Worm (Caenorhabditis elegans) whole organism, young adult: ENCODE data around the gene K03B4.8.

Experiments
- B0261.1 ChIP-seq: sonication (generic microtip); optimal IDR thresholded peaks from 2 replicates; lab custom pipeline; 2016; ENCODE audit warnings: mild to moderate bottlenecking, missing genetic modification characterization, moderate library complexity, missing compliant biosample characterization
- F10E7.11 ChIP-seq: sonication (generic microtip); optimal IDR thresholded peaks from 2 replicates; lab custom pipeline; 2017; ENCODE audit warnings: mild to moderate bottlenecking, missing genetic modification characterization, moderate library complexity, missing compliant biosample characterization
- F23B12.7 ChIP-seq: sonication (generic microtip); optimal IDR thresholded peaks from 2 replicates; lab custom pipeline; 2017; ENCODE audit warnings: missing genetic modification characterization, mild to moderate bottlenecking, missing compliant biosample characterization, antibody characterized with exemption, moderate library complexity; ENCODE audit not compliant: insufficient read depth
- F49E8.2 ChIP-seq: sonication (generic microtip); optimal IDR thresholded peaks from 3 replicates; lab custom pipeline; 2017; ENCODE audit warnings: missing genetic modification characterization, mild to moderate bottlenecking, missing compliant biosample characterization, antibody characterized with exemption, moderate library complexity; ENCODE audit not compliant: insufficient read depth
- F52B5.7 ChIP-seq: sonication (generic microtip); optimal IDR thresholded peaks from 2 replicates; lab custom pipeline; 2016; ENCODE audit warnings: mild to moderate bottlenecking, missing genetic modification characterization, missing compliant biosample characterization
- F57C9.4 ChIP-seq: sonication (generic microtip); optimal IDR thresholded peaks from 2 replicates; lab custom pipeline; 2017; ENCODE audit warnings: mild to moderate bottlenecking, missing genetic modification characterization, missing compliant biosample characterization
- Y56A3A.18 ChIP-seq: fragments of 200-800 bp; sonication (Bioruptor generic); IDR thresholded peaks from 2 replicates; pipeline ENCODE4 v1.3.6; 2022; ENCODE audit warnings: missing genetic modification reagents, missing genetic modification characterization, missing compliant biosample characterization
- Y79H2A.3 ChIP-seq: fragments of 200-800 bp; sonication (Bioruptor generic); conservative IDR thresholded peaks from 2 replicates; pipeline ENCODE4 v1.3.6; 2022; ENCODE audit warnings: missing genetic modification reagents, missing genetic modification characterization, missing compliant biosample characterization
- Y95B8A.8 ChIP-seq: fragments of 200-800 bp; sonication (Bioruptor generic); IDR thresholded peaks from 2 replicates; pipeline ENCODE4 v1.3.6; 2022; ENCODE audit warnings: missing genetic modification reagents, missing genetic modification characterization, missing compliant biosample characterization
- ama-1 ChIP-seq, 3 experiments: fragments of 150-350 bp in 1 of 3; sonication (generic microtip) in 2 of 3; optimal IDR thresholded peaks; 2 replicates each; lab custom pipeline; 2014 to 2018; ENCODE audit warnings: missing biosample characterization in 2 of 3, missing genetic modification characterization in 2 of 3, missing genetic modification reagents in 2 of 3
- aptf-2 ChIP-seq: fragments of 200-800 bp; sonication (Bioruptor generic); conservative IDR thresholded peaks from 2 replicates; pipeline ENCODE4 v1.3.6; 2022; ENCODE audit warnings: missing genetic modification reagents, missing genetic modification characterization, missing compliant biosample characterization
- aptf-3 ChIP-seq: fragments of 200-800 bp; sonication (Bioruptor generic); IDR thresholded peaks from 2 replicates; pipeline ENCODE4 v1.3.6; 2022; ENCODE audit warnings: missing genetic modification characterization, missing compliant biosample characterization
- atf-7 ChIP-seq: sonication (generic microtip); optimal IDR thresholded peaks from 2 replicates; lab custom pipeline; 2017; ENCODE audit warnings: mild to moderate bottlenecking, missing genetic modification characterization, missing compliant biosample characterization
- athp-1 ChIP-seq: sonication (generic microtip); optimal IDR thresholded peaks from 2 replicates; lab custom pipeline; 2017; ENCODE audit warnings: mild to moderate bottlenecking, missing genetic modification characterization, missing compliant biosample characterization
- attf-3 ChIP-seq: fragments of 200-800 bp; sonication (Bioruptor generic); conservative IDR thresholded peaks from 2 replicates; pipeline ENCODE4 v1.3.6; 2022; ENCODE audit warnings: missing genetic modification reagents, missing genetic modification characterization, missing compliant biosample characterization
- ccch-3 ChIP-seq: fragments of 200-800 bp; sonication (Bioruptor generic); optimal IDR thresholded peaks from 2 replicates; lab custom pipeline; 2018; ENCODE audit warnings: mild to moderate bottlenecking, missing genetic modification characterization, missing compliant biosample characterization
- ceh-58 ChIP-seq: fragments of 200-800 bp; sonication (Bioruptor generic); IDR thresholded peaks from 2 replicates; pipeline ENCODE4 v1.3.6; 2022; ENCODE audit warnings: missing genetic modification characterization, missing compliant biosample characterization
- ceh-79 ChIP-seq: sonication (generic microtip); optimal IDR thresholded peaks from 2 replicates; lab custom pipeline; 2017; ENCODE audit warnings: mild to moderate bottlenecking, missing genetic modification characterization, missing compliant biosample characterization
- chd-7 ChIP-seq: sonication (generic microtip); optimal IDR thresholded peaks from 2 replicates; lab custom pipeline; 2016; ENCODE audit warnings: mild to moderate bottlenecking, missing genetic modification characterization, moderate library complexity, missing compliant biosample characterization
- die-1 ChIP-seq: sonication (generic microtip); optimal IDR thresholded peaks from 2 replicates; lab custom pipeline; 2016; ENCODE audit warnings: missing genotype, mild to moderate bottlenecking, missing genetic modification characterization, missing compliant biosample characterization
- dox-1 ChIP-seq: fragments of 200-800 bp; sonication (Bioruptor generic); IDR thresholded peaks from 2 replicates; pipeline ENCODE4 v1.3.6; 2022; ENCODE audit warnings: missing genetic modification reagents, missing genetic modification characterization, missing compliant biosample characterization
- egl-18 ChIP-seq: fragments of 200-800 bp; sonication (Bioruptor generic); IDR thresholded peaks from 2 replicates; pipeline ENCODE4 v1.3.6; 2022; ENCODE audit warnings: missing genetic modification reagents, missing genetic modification characterization, missing compliant biosample characterization
- egrh-3 ChIP-seq: fragments of 200-800 bp; sonication (Bioruptor generic); IDR thresholded peaks from 2 replicates; pipeline ENCODE4 v1.3.6; 2022; ENCODE audit warnings: missing genetic modification reagents, missing genetic modification characterization, missing compliant biosample characterization
- him-1 ChIP-seq: sonication (generic microtip); optimal IDR thresholded peaks from 2 replicates; lab custom pipeline; 2016; ENCODE audit warnings: missing genotype, missing genetic modification reagents, missing genetic modification characterization, missing compliant biosample characterization
- hlh-26 ChIP-seq: fragments of 200-800 bp; sonication (Bioruptor generic); conservative IDR thresholded peaks from 2 replicates; pipeline ENCODE4 v1.3.6; 2022; ENCODE audit warnings: missing genetic modification reagents, missing genetic modification characterization, missing compliant biosample characterization
- hmg-1.2 ChIP-seq: fragments of 200-800 bp; sonication (Bioruptor generic); IDR thresholded peaks from 2 replicates; pipeline ENCODE4 v1.3.6; 2022; ENCODE audit warnings: missing genetic modification reagents, missing genetic modification characterization, missing compliant biosample characterization
- hmg-20 ChIP-seq: fragments of 200-800 bp; sonication (Bioruptor generic); IDR thresholded peaks from 2 replicates; pipeline ENCODE4 v1.3.6; 2022; ENCODE audit warnings: missing genetic modification reagents, missing genetic modification characterization, missing compliant biosample characterization
- lin-35 ChIP-seq, 3 experiments: fragments of 150-350 bp in 2 of 3; sonication (generic microtip) in 1 of 3; optimal IDR thresholded peaks; 2 replicates each; lab custom pipeline; 2014 to 2018; ENCODE audit warnings: missing biosample characterization in 3 of 3, missing genetic modification characterization in 3 of 3, missing genetic modification reagents in 3 of 3
- madf-10 ChIP-seq: sonication (generic microtip); optimal IDR thresholded peaks from 2 replicates; lab custom pipeline; 2016; ENCODE audit warnings: mild to moderate bottlenecking, missing genetic modification characterization, missing compliant biosample characterization
- madf-6 ChIP-seq: fragments of 200-800 bp; sonication (Bioruptor generic); IDR thresholded peaks from 2 replicates; pipeline ENCODE4 v1.3.6; 2022; ENCODE audit warnings: missing genetic modification reagents, missing genetic modification characterization, missing compliant biosample characterization
- nfya-1 ChIP-seq: sonication (generic microtip); optimal IDR thresholded peaks from 2 replicates; lab custom pipeline; 2017; ENCODE audit warnings: antibody characterized with exemption, missing compliant biosample characterization, missing genetic modification characterization, borderline replicate concordance; ENCODE audit not compliant: insufficient read depth
- nfya-2 ChIP-seq: fragments of 200-800 bp; sonication (Bioruptor generic); IDR thresholded peaks from 2 replicates; pipeline ENCODE4 v1.3.6; 2022; ENCODE audit warnings: missing genetic modification reagents, missing genetic modification characterization, missing compliant biosample characterization
- nfyb-1 ChIP-seq: fragments of 200-800 bp; sonication (Bioruptor generic); IDR thresholded peaks from 2 replicates; pipeline ENCODE4 v1.3.6; 2022; ENCODE audit warnings: missing genetic modification reagents, missing genetic modification characterization, missing compliant biosample characterization
- nhr-120 ChIP-seq: fragments of 200-800 bp; sonication (Bioruptor generic); IDR thresholded peaks from 2 replicates; pipeline ENCODE4 v1.3.6; 2022; ENCODE audit warnings: missing genetic modification characterization, missing compliant biosample characterization
- nhr-80 ChIP-seq: sonication (generic microtip); optimal IDR thresholded peaks from 2 replicates; lab custom pipeline; 2016; ENCODE audit warnings: missing genetic modification characterization, missing compliant biosample characterization
- repo-1 ChIP-seq: sonication (generic microtip); optimal IDR thresholded peaks from 2 replicates; lab custom pipeline; 2017; ENCODE audit warnings: mild to moderate bottlenecking, missing genetic modification characterization, missing compliant biosample characterization
- snpc-1.1 ChIP-seq: sonication (generic microtip); optimal IDR thresholded peaks from 2 replicates; lab custom pipeline; 2017; ENCODE audit warnings: missing genetic modification characterization, mild to moderate bottlenecking, missing compliant biosample characterization, antibody characterized with exemption, moderate library complexity, missing genotype, missing genetic modification reagents; ENCODE audit not compliant: insufficient read depth
- snpc-3.4 ChIP-seq: sonication (generic microtip); optimal IDR thresholded peaks from 2 replicates; lab custom pipeline; 2017; ENCODE audit warnings: missing genetic modification characterization, mild to moderate bottlenecking, missing compliant biosample characterization, antibody characterized with exemption, moderate library complexity, missing genotype, missing genetic modification reagents
- snpc-4 ChIP-seq, 5 experiments: fragments of 150-350 bp in 1 of 5; sonication (generic microtip) in 4 of 5; optimal IDR thresholded peaks; 2 replicates each; lab custom pipeline; 2014 to 2018; ENCODE audit warnings: missing genetic modification characterization in 5 of 5, missing biosample characterization in 3 of 5, antibody characterized with exemption in 2 of 5, mild to moderate bottlenecking in 2 of 5, missing compliant biosample characterization in 2 of 5, missing genotype in 2 of 5, moderate library complexity in 2 of 5, missing genetic modification reagents in 1 of 5
- somi-1 ChIP-seq: fragments of 200-800 bp; sonication (Bioruptor generic); optimal IDR thresholded peaks from 2 replicates; lab custom pipeline; 2018; ENCODE audit warnings: mild to moderate bottlenecking, missing genetic modification characterization, missing compliant biosample characterization
- sptf-2 ChIP-seq: fragments of 200-800 bp; sonication (Bioruptor generic); optimal IDR thresholded peaks from 2 replicates; lab custom pipeline; 2018; ENCODE audit warnings: mild to moderate bottlenecking, missing genetic modification characterization, missing compliant biosample characterization
- tlf-1 ChIP-seq: fragments of 200-800 bp; sonication (Bioruptor generic); optimal IDR thresholded peaks from 2 replicates; lab custom pipeline; 2018; ENCODE audit warnings: mild to moderate bottlenecking, missing genetic modification characterization, missing compliant biosample characterization
- unc-130 ChIP-seq: sonication (generic microtip); optimal IDR thresholded peaks from 2 replicates; lab custom pipeline; 2016; ENCODE audit warnings: missing genetic modification reagents, missing genetic modification characterization, missing compliant biosample characterization
- zfh-2 ChIP-seq: fragments of 200-800 bp; sonication (Bioruptor generic); conservative IDR thresholded peaks from 2 replicates; pipeline ENCODE4 v1.3.6; 2022; ENCODE audit warnings: missing genetic modification reagents, missing genetic modification characterization, missing compliant biosample characterization
- zim-3 ChIP-seq: sonication (generic microtip); optimal IDR thresholded peaks from 2 replicates; lab custom pipeline; 2017; ENCODE audit warnings: mild to moderate bottlenecking, missing genetic modification characterization, moderate library complexity, missing compliant biosample characterization
- ztf-22 ChIP-seq: fragments of 200-800 bp; sonication (Bioruptor generic); optimal IDR thresholded peaks from 2 replicates; lab custom pipeline; 2018; ENCODE audit warnings: mild to moderate bottlenecking, missing genetic modification characterization, moderate library complexity, missing compliant biosample characterization

Gene K03B4.8

ce11 chrV:4691657-4692056, 17.3 kb upstream of the K03B4.8 start:
- TF ChIP-seq zfh-2 (GFP tag; lab: Robert Waterston, UW) (0 out of 2 replicates have a peak, but pooled peaks have one; percentile 31), snpc-3.4 (tag; lab: Kevin White, UChicago) (no peak), hmg-1.2 (GFP tag; lab: Robert Waterston, UW) (0 out of 2 replicates have a peak, but pooled peaks have one; percentile 16), Y79H2A.3 (GFP tag; lab: Robert Waterston, UW) (no peak), madf-10 (no peak), egrh-3 (GFP tag; lab: Robert Waterston, UW) (peak; percentile 69; the same call in 1 of the 2 replicates), unc-130 (GFP tag; lab: Kevin White, UChicago) (no peak), ama-1 (optimal IDR thresholded peaks at IDR 0.05; lab: Kevin White, UChicago) (no peak), ama-1 (GFP tag; optimal IDR thresholded peaks at IDR 0.05; lab: Kevin White, UChicago) (no peak), attf-3 (GFP tag; lab: Robert Waterston, UW) (no peak), egl-18 (GFP tag; lab: Robert Waterston, UW) (no peak), sptf-2 (GFP tag; lab: Kevin White, UChicago) (no peak), aptf-2 (no peak), him-1 (tag; lab: Kevin White, UChicago) (no peak), ceh-58 (GFP tag; lab: Robert Waterston, UW) (no peak), repo-1 (tag; lab: Kevin White, UChicago) (no peak), Y56A3A.18 (GFP tag; lab: Robert Waterston, UW) (0 out of 2 replicates have a peak, but pooled peaks have one; percentile 22), F10E7.11 (tag; lab: Kevin White, UChicago) (no peak), ccch-3 (no peak), ztf-22 (no peak), lin-35 (GFP tag; optimal IDR thresholded peaks at IDR 0.05; lab: Kevin White, UChicago) (no peak), nhr-120 (GFP tag; lab: Robert Waterston, UW) (no peak)
- TF ChIP-seq, all 124 proteins: peak for 4

ce11 chrV:4689234-4689633, 14.8 kb upstream of the K03B4.8 start, which contains the start of gene K03B4.1:
TSS of gene K03B4.1 (plus strand) at chrV:4689330.
- TF ChIP-seq chd-7 (tag; lab: Kevin White, UChicago), result no peak
- TF ChIP-seq snpc-1.1 (tag; lab: Kevin White, UChicago), result no peak
- TF ChIP-seq F23B12.7 (tag; lab: Kevin White, UChicago), result no peak
- peak; percentile 56; the same call in 1 of the 2 replicates for TF ChIP-seq nfyb-1 (GFP tag; lab: Robert Waterston, UW)
- no peak for TF ChIP-seq nhr-80 (tag; lab: Kevin White, UChicago)
- peak; percentile 29 for TF ChIP-seq F52B5.7 (tag; lab: Kevin White, UChicago)
- no peak for TF ChIP-seq F10E7.11 (tag; lab: Kevin White, UChicago)
- no peak for TF ChIP-seq tlf-1 (GFP tag; lab: Kevin White, UChicago)
- TF ChIP-seq zim-3 (tag; lab: Kevin White, UChicago), result peak; percentile 56
- no peak for TF ChIP-seq Y95B8A.8 (GFP tag; lab: Robert Waterston, UW)
- no peak for TF ChIP-seq atf-7 (tag; lab: Kevin White, UChicago)
- TF ChIP-seq B0261.1 (tag; lab: Kevin White, UChicago), result no peak
- TF ChIP-seq ccch-3, result no peak
- no peak for TF ChIP-seq nfya-2 (GFP tag; lab: Robert Waterston, UW)
- 0 out of 2 replicates have a peak, but pooled peaks have one; percentile 25 for TF ChIP-seq dox-1 (GFP tag; lab: Robert Waterston, UW)
- peak; percentile 14 for TF ChIP-seq die-1 (tag; lab: Kevin White, UChicago)
- TF ChIP-seq nfya-1 (tag; lab: Kevin White, UChicago), result no peak
- peak; percentile 50; the same call in 1 of the 2 replicates for TF ChIP-seq ceh-58 (GFP tag; lab: Robert Waterston, UW)
- no peak for TF ChIP-seq F57C9.4 (tag; lab: Kevin White, UChicago)
- peak; percentile 46 for TF ChIP-seq ceh-79 (tag; lab: Kevin White, UChicago)
- TF ChIP-seq snpc-4 (GFP tag; optimal IDR thresholded peaks at IDR 0.05; lab: Kevin White, UChicago), result no peak
- TF ChIP-seq snpc-4 (tag; optimal IDR thresholded peaks at IDR 0.05; lab: Kevin White, UChicago), result peak in 1 of 4 experiments; percentile 1
- TF ChIP-seq madf-6 (GFP tag; lab: Robert Waterston, UW), result peak; percentile 40
- peak; percentile 49 for TF ChIP-seq athp-1 (tag; lab: Kevin White, UChicago)
- TF ChIP-seq hlh-26 (GFP tag; lab: Robert Waterston, UW), result no peak
- no peak for TF ChIP-seq somi-1
- TF ChIP-seq aptf-3 (GFP tag; lab: Robert Waterston, UW), result no peak
- TF ChIP-seq F49E8.2 (tag; lab: Kevin White, UChicago), result no peak
- TF ChIP-seq hmg-20 (GFP tag; lab: Robert Waterston, UW), result no peak; the same call in 1 of the 2 replicates
